Fruit fly (Drosophila melanogaster): Measurements from ENCODE around the gene BckdhA.

dm6 chr3R:9527907-9528842 lies 27.4 kb upstream of the BckdhA start:
- TF ChIP-seq psq (optimal IDR thresholded peaks at IDR 0.05) (no peak), h (optimal IDR thresholded peaks at IDR 0.05) (no peak), Myc (optimal IDR thresholded peaks at IDR 0.05) (no peak), ttk (optimal IDR thresholded peaks at IDR 0.05) (no peak), insv (optimal IDR thresholded peaks at IDR 0.05) (no peak)

Measured in Kc167 (cell line).